Worm (Caenorhabditis elegans) whole organism, L2 larva: ENCODE data around the gene F49E12.12.

ENCODE experiments used
- ceh-82 ChIP-seq: fragments of 150-350 bp; optimal IDR thresholded peaks from 2 replicates; lab custom pipeline; 2014; ENCODE audit warnings: missing biosample characterization, missing genetic modification characterization
- lin-39 ChIP-seq: fragments of 150-350 bp; optimal IDR thresholded peaks from 2 replicates; lab custom pipeline; 2014; ENCODE audit warnings: missing biosample characterization, missing genetic modification reagents, missing genetic modification characterization
- lsy-2 ChIP-seq, 2 experiments: fragments of 150-350 bp in 1 of 2; sonication (generic microtip) in 1 of 2; optimal IDR thresholded peaks; 2 replicates each; lab custom pipeline; 2014 to 2017; ENCODE audit warnings: missing biosample characterization in 2 of 2, missing genetic modification characterization in 2 of 2
- mbf-1 ChIP-seq: sonication (generic microtip); optimal IDR thresholded peaks from 2 replicates; lab custom pipeline; 2017; ENCODE audit warnings: missing biosample characterization, missing genetic modification characterization

- no peak for TF ChIP-seq ceh-82
- TF ChIP-seq mbf-1: no peak
- TF ChIP-seq lsy-2 (tag; optimal IDR thresholded peaks at IDR 0.05; lab: Kevin White, UChicago): no peak
- no peak for TF ChIP-seq lin-39 (tag; lab: Kevin White, UChicago)
Observed at ce11 chrII:8377722-8378121, 3.6 kb upstream of the F49E12.12 start.
